Fruit fly (Drosophila melanogaster) whole organism, prepupa: ENCODE results near the gene ppk16.

ENCODE experiments used
- Blimp-1 ChIP-seq: fragments of 200-800 bp; sonication (Bioruptor generic); optimal IDR thresholded peaks from 3 replicates; lab custom pipeline; 2017; ENCODE audit warnings: missing biosample characterization, missing genetic modification characterization, mild to moderate bottlenecking, moderate library complexity, missing genetic modification reagents
- CG10631 ChIP-seq: fragments of 200-800 bp; sonication (Bioruptor generic); optimal IDR thresholded peaks from 2 replicates; lab custom pipeline; 2016; ENCODE audit warnings: missing biosample characterization, missing genetic modification characterization
- CG10669 ChIP-seq: fragments of 200-800 bp; sonication (Bioruptor generic); optimal IDR thresholded peaks from 3 replicates; lab custom pipeline; 2018; ENCODE audit warnings: missing biosample characterization, mild to moderate bottlenecking, missing genetic modification characterization, moderate library complexity
- CG11294 ChIP-seq: fragments of 200-800 bp; sonication (Bioruptor generic); IDR thresholded peaks from 2 replicates; pipeline ENCODE4 v1.3.6; 2022; ENCODE audit warnings: missing biosample characterization, missing genetic modification characterization
- CG11762 ChIP-seq: fragments of 200-800 bp; sonication (Bioruptor generic); optimal IDR thresholded peaks from 3 replicates; lab custom pipeline; 2016; ENCODE audit warnings: missing biosample characterization, missing genetic modification characterization; ENCODE audit not compliant: insufficient read depth
- CG15336 ChIP-seq: fragments of 200-800 bp; sonication (Bioruptor generic); IDR thresholded peaks from 2 replicates; pipeline ENCODE4 v1.3.6; 2022; ENCODE audit warnings: missing biosample characterization, missing genetic modification characterization
- CG1621 ChIP-seq: fragments of 200-800 bp; sonication (Bioruptor generic); optimal IDR thresholded peaks from 3 replicates; lab custom pipeline; 2018; ENCODE audit warnings: missing biosample characterization, mild to moderate bottlenecking, missing genetic modification characterization
- CG16779 ChIP-seq: fragments of 200-800 bp; sonication (Bioruptor generic); optimal IDR thresholded peaks from 3 replicates; lab custom pipeline; 2017; ENCODE audit warnings: missing biosample characterization, mild to moderate bottlenecking, missing genetic modification characterization
- CG31627 ChIP-seq: fragments of 200-800 bp; sonication (Bioruptor generic); optimal IDR thresholded peaks from 3 replicates; lab custom pipeline; 2016; ENCODE audit warnings: missing biosample characterization, missing genetic modification characterization
- CG34406 ChIP-seq: fragments of 200-800 bp; sonication (Bioruptor generic); optimal IDR thresholded peaks from 3 replicates; lab custom pipeline; 2016; ENCODE audit warnings: missing biosample characterization, missing genetic modification characterization
- CG4318 ChIP-seq: fragments of 200-800 bp; sonication (Bioruptor generic); optimal IDR thresholded peaks from 3 replicates; lab custom pipeline; 2017; ENCODE audit warnings: missing biosample characterization, mild to moderate bottlenecking, missing genetic modification characterization
- CG6276 ChIP-seq: fragments of 200-800 bp; sonication (Bioruptor generic); optimal IDR thresholded peaks from 2 replicates; lab custom pipeline; 2017; ENCODE audit warnings: missing biosample characterization, mild to moderate bottlenecking, missing genetic modification characterization
- CG6792 ChIP-seq: fragments of 200-800 bp; sonication (Bioruptor generic); optimal IDR thresholded peaks from 3 replicates; lab custom pipeline; 2016; ENCODE audit warnings: missing biosample characterization, missing genetic modification characterization
- CG6854 ChIP-seq: fragments of 200-800 bp; sonication (Bioruptor generic); optimal IDR thresholded peaks from 2 replicates; lab custom pipeline; 2017; ENCODE audit warnings: missing biosample characterization, mild to moderate bottlenecking, missing genetic modification characterization
- CG8632 ChIP-seq: fragments of 200-800 bp; sonication (Bioruptor generic); optimal IDR thresholded peaks from 3 replicates; lab custom pipeline; 2016; ENCODE audit warnings: missing biosample characterization, missing genetic modification characterization
- CG9139 ChIP-seq: fragments of 200-800 bp; sonication (Bioruptor generic); optimal IDR thresholded peaks from 3 replicates; lab custom pipeline; 2017; ENCODE audit warnings: missing biosample characterization, mild to moderate bottlenecking, missing genetic modification characterization
- Eip78C ChIP-seq: fragments of 200-800 bp; sonication (Bioruptor generic); peaks from one replicate; lab custom pipeline; 2016; ENCODE audit warnings: missing biosample characterization, missing genetic modification characterization
- Eip93F ChIP-seq: fragments of 200-800 bp; sonication (Bioruptor generic); optimal IDR thresholded peaks from 2 replicates; lab custom pipeline; 2016; ENCODE audit warnings: missing biosample characterization, mild to moderate bottlenecking, missing genetic modification characterization
- Ets96B ChIP-seq: fragments of 200-800 bp; optimal IDR thresholded peaks from 2 replicates; lab custom pipeline; 2019; ENCODE audit warnings: missing biosample characterization, mild to moderate bottlenecking, missing genetic modification characterization, moderate library complexity
- Gug ChIP-seq: fragments of 200-800 bp; sonication (Bioruptor generic); IDR thresholded peaks from 2 replicates; pipeline ENCODE4 v1.3.6; 2022; ENCODE audit warnings: missing biosample characterization, missing genetic modification characterization
- Hr38 ChIP-seq: sonication (Bioruptor generic); optimal IDR thresholded peaks from 2 replicates; lab custom pipeline; 2016; ENCODE audit warnings: missing biosample characterization, missing genetic modification characterization
- Hr39 ChIP-seq: fragments of 200-800 bp; sonication (Bioruptor generic); optimal IDR thresholded peaks from 2 replicates; lab custom pipeline; 2016; ENCODE audit warnings: missing biosample characterization, missing genetic modification characterization
- Hr4 ChIP-seq: fragments of 200-800 bp; sonication (Bioruptor generic); optimal IDR thresholded peaks from 3 replicates; lab custom pipeline; 2016; ENCODE audit warnings: missing biosample characterization, missing genetic modification characterization
- Met ChIP-seq: fragments of 200-800 bp; sonication (Bioruptor generic); optimal IDR thresholded peaks from 3 replicates; lab custom pipeline; 2016; ENCODE audit warnings: missing biosample characterization, missing genetic modification characterization
- OdsH ChIP-seq: fragments of 200-800 bp; sonication (Bioruptor generic); optimal IDR thresholded peaks from 3 replicates; lab custom pipeline; 2016; ENCODE audit warnings: missing biosample characterization, missing genetic modification characterization
- Smox ChIP-seq: fragments of 200-800 bp; sonication (Bioruptor generic); optimal IDR thresholded peaks from 3 replicates; lab custom pipeline; 2016; ENCODE audit warnings: missing biosample characterization, missing genetic modification characterization
- Sox14 ChIP-seq: fragments of 200-800 bp; sonication (Bioruptor generic); optimal IDR thresholded peaks from 3 replicates; lab custom pipeline; 2016; ENCODE audit warnings: missing biosample characterization, missing genetic modification characterization
- acj6 ChIP-seq: fragments of 200-800 bp; sonication (Bioruptor generic); optimal IDR thresholded peaks from 3 replicates; lab custom pipeline; 2016; ENCODE audit warnings: missing biosample characterization, missing genetic modification characterization
- cyc ChIP-seq: fragments of 200-800 bp; sonication (Bioruptor generic); optimal IDR thresholded peaks from 3 replicates; lab custom pipeline; 2016; ENCODE audit warnings: missing biosample characterization, missing genetic modification characterization
- dsx ChIP-seq: fragments of 200-800 bp; optimal IDR thresholded peaks from 3 replicates; lab custom pipeline; 2019; ENCODE audit warnings: missing biosample characterization, mild to moderate bottlenecking, missing genetic modification characterization, moderate library complexity; ENCODE audit not compliant: poor library complexity, severe bottlenecking
- eg ChIP-seq: fragments of 200-800 bp; sonication (Bioruptor generic); IDR thresholded peaks from 3 replicates; pipeline ENCODE4 v1.3.6; 2022; ENCODE audit warnings: missing biosample characterization, missing genetic modification characterization
- esn ChIP-seq: fragments of 200-800 bp; sonication (Bioruptor generic); optimal IDR thresholded peaks from 2 replicates; lab custom pipeline; 2016; ENCODE audit warnings: missing biosample characterization, mild to moderate bottlenecking, missing genetic modification characterization, moderate library complexity
- fd59A ChIP-seq: fragments of 200-800 bp; sonication (Bioruptor generic); optimal IDR thresholded peaks from 2 replicates; lab custom pipeline; 2017; ENCODE audit warnings: missing biosample characterization, mild to moderate bottlenecking, missing genetic modification characterization, missing genetic modification reagents
- fd85E ChIP-seq: fragments of 200-800 bp; sonication (Bioruptor generic); optimal IDR thresholded peaks from 3 replicates; lab custom pipeline; 2016; ENCODE audit warnings: missing biosample characterization, missing genetic modification characterization
- fkh ChIP-seq: fragments of 200-800 bp; sonication (Bioruptor generic); optimal IDR thresholded peaks from 3 replicates; lab custom pipeline; 2017; ENCODE audit warnings: missing biosample characterization, mild to moderate bottlenecking, missing genetic modification characterization, moderate library complexity
- net ChIP-seq: fragments of 200-800 bp; sonication (Bioruptor generic); optimal IDR thresholded peaks from 3 replicates; lab custom pipeline; 2016; ENCODE audit warnings: missing biosample characterization, missing genetic modification characterization
- pdm3 ChIP-seq: fragments of 200-800 bp; sonication (Bioruptor generic); optimal IDR thresholded peaks from 3 replicates; lab custom pipeline; 2016; ENCODE audit warnings: missing biosample characterization, missing genetic modification characterization
- salr ChIP-seq, 2 experiments: fragments of 200-800 bp; sonication (Bioruptor generic); optimal IDR thresholded peaks; 3 replicates each; lab custom pipeline; 2016 to 2018; ENCODE audit warnings: missing biosample characterization in 2 of 2, missing genetic modification characterization in 2 of 2, mild to moderate bottlenecking in 1 of 2
- ss ChIP-seq, 2 experiments: fragments of 200-800 bp; sonication (Bioruptor generic); optimal IDR thresholded peaks; 2 replicates in 1 of 2; 3 replicates in 1 of 2; lab custom pipeline; 2017 to 2018; ENCODE audit warnings: mild to moderate bottlenecking in 2 of 2, missing biosample characterization in 2 of 2, missing genetic modification characterization in 2 of 2, moderate library complexity in 1 of 2
- svp ChIP-seq: fragments of 200-800 bp; sonication (Bioruptor generic); peaks from one replicate; lab custom pipeline; 2016; ENCODE audit warnings: missing biosample characterization, missing genetic modification characterization
- topi ChIP-seq: fragments of 200-800 bp; sonication (Bioruptor generic); optimal IDR thresholded peaks from 3 replicates; lab custom pipeline; 2016; ENCODE audit warnings: missing biosample characterization, missing genetic modification characterization
- vri ChIP-seq: fragments of 200-800 bp; sonication (Bioruptor generic); optimal IDR thresholded peaks from 3 replicates; lab custom pipeline; 2016; ENCODE audit warnings: missing biosample characterization, mild to moderate bottlenecking, missing genetic modification characterization

The ppk16 gene

dm6 chr2L:9774980-9775628 is at the start of gene ppk16, which contains the start of gene ppk11:
Gene ppk16, minus strand, starts transcription at chr2L:9775030.
Gene ppk11, minus strand, starts transcription at chr2L:9775030.
- no peak for TF ChIP-seq CG34406 (GFP tag; lab: Kevin White, UChicago)
- TF ChIP-seq vri (GFP tag; lab: Kevin White, UChicago) = no peak
- no peak for TF ChIP-seq CG31627
- no peak for TF ChIP-seq CG4318 (GFP tag; lab: Kevin White, UChicago)
- no peak for TF ChIP-seq CG8632 (GFP tag; lab: Kevin White, UChicago)
- TF ChIP-seq fkh = peak; percentile 86
- no peak for TF ChIP-seq fd59A (GFP tag; lab: Kevin White, UChicago)

dm6 chr2L:9792945-9793344 is 18.1 kb upstream of the ppk16 start, which contains the start of gene CG13123:
Gene CG13123, minus strand, starts transcription at chr2L:9793107.
- TF ChIP-seq fkh (peak; percentile 86), Eip93F (no peak), eg (GFP tag; lab: Robert Waterston, UW) (no peak), Sox14 (GFP tag; lab: Kevin White, UChicago) (peak; percentile 10)

- TF ChIP-seq acj6 (GFP tag; lab: Kevin White, UChicago) (no peak), CG15336 (GFP tag; lab: Robert Waterston, UW) (no peak), Smox (no peak), CG6792 (GFP tag; lab: Kevin White, UChicago) (no peak), CG10631 (GFP tag; lab: Kevin White, UChicago) (no peak), CG9139 (GFP tag; lab: Kevin White, UChicago) (no peak), Hr39 (GFP tag; lab: Kevin White, UChicago) (no peak), CG11762 (GFP tag; lab: Kevin White, UChicago) (no peak), topi (GFP tag; lab: Kevin White, UChicago) (no peak), CG10669 (no peak), cyc (GFP tag; lab: Kevin White, UChicago) (no peak), CG6854 (GFP tag; lab: Kevin White, UChicago) (peak; percentile 16), Gug (GFP tag; lab: Robert Waterston, UW) (no peak), Hr38 (GFP tag; lab: Kevin White, UChicago) (no peak), Eip93F (no peak), Sox14 (GFP tag; lab: Kevin White, UChicago) (peak; percentile 31), CG6276 (GFP tag; lab: Kevin White, UChicago) (no peak)
Measured at dm6 chr2L:9790535-9790992, 15.7 kb upstream of the ppk16 start, which contains the start of gene CG4036. Gene CG4036, plus strand, starts transcription at chr2L:9790882.

- TF ChIP-seq Met = no peak
- no peak for TF ChIP-seq CG6276 (GFP tag; lab: Kevin White, UChicago)
- TF ChIP-seq ss (GFP tag; optimal IDR thresholded peaks at IDR 0.05; lab: Kevin White, UChicago) = peak in 1 of 2 experiments; percentile 31
- peak; percentile 25 for TF ChIP-seq CG9139 (GFP tag; lab: Kevin White, UChicago)
- TF ChIP-seq Eip93F = no peak
- peak; percentile 65 for TF ChIP-seq Eip78C (GFP tag; lab: Kevin White, UChicago)
- TF ChIP-seq salr (GFP tag; optimal IDR thresholded peaks at IDR 0.05; lab: Kevin White, UChicago) = no peak
- TF ChIP-seq Blimp-1 (GFP tag; lab: Kevin White, UChicago) = no peak
- peak; percentile 62 for TF ChIP-seq fkh
- no peak for TF ChIP-seq pdm3
- TF ChIP-seq Hr39 (GFP tag; lab: Kevin White, UChicago) = no peak
- no peak for TF ChIP-seq dsx (GFP tag; lab: Kevin White, UChicago)
- no peak for TF ChIP-seq svp
- TF ChIP-seq CG4318 (GFP tag; lab: Kevin White, UChicago) = no peak
- 0 out of 3 replicates have a peak, but pooled peaks have one; percentile 6 for TF ChIP-seq eg (GFP tag; lab: Robert Waterston, UW)
- TF ChIP-seq vri (GFP tag; lab: Kevin White, UChicago) = peak; percentile 95
- peak; percentile 1 for TF ChIP-seq CG1621 (tag; lab: Kevin White, UChicago)
- TF ChIP-seq CG6792 (GFP tag; lab: Kevin White, UChicago) = peak; percentile 43
- TF ChIP-seq CG11294 = no peak
- peak; percentile 15 for TF ChIP-seq fd59A (GFP tag; lab: Kevin White, UChicago)
- TF ChIP-seq Ets96B (tag; lab: Kevin White, UChicago) = no peak
- TF ChIP-seq Hr4 (GFP tag; lab: Kevin White, UChicago) = no peak
- peak; percentile 13 for TF ChIP-seq CG8632 (GFP tag; lab: Kevin White, UChicago)
- peak; percentile 9 for TF ChIP-seq OdsH (GFP tag; lab: Kevin White, UChicago)
- TF ChIP-seq CG16779 = no peak
- TF ChIP-seq esn (GFP tag; lab: Kevin White, UChicago) = peak; percentile 14
- TF ChIP-seq fd85E (GFP tag; lab: Kevin White, UChicago) = no peak
- TF ChIP-seq net (GFP tag; lab: Kevin White, UChicago) = no peak
Measured at dm6 chr2L:9785917-9786432, 11.1 kb upstream of the ppk16 start.
